Worm (Caenorhabditis elegans): ENCODE data around the gene icl-1.

Gene icl-1

DNA sequence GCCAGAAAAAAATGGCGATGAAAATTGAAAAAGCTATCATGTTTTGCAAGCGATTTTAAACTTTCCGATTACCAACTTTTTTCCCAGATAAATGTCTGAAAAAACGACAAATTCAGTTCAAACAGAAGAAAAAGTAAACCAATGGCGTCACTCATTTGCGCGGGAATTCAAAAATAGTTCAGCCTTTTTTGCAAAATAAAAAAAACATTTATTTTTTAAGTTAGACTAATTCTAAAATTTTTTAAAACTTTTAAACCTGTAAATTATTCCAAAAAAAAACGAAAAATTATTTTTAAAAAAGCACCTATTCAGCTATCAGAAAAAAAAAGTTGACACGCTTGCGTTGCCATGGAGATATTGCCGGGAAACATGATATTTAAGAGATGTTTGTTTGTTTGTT is 14.9 kb downstream of the icl-1 start, which contains the start of gene cyp-33C11:
TSS of gene cyp-33C11 (minus strand) at position 101 of the 400 bp plus-strand sequence.
- TF ChIP-seq ref-1 (GFP tag; conservative IDR thresholded peaks at IDR 0.05) (no peak), klf-2 (GFP tag; conservative IDR thresholded peaks at IDR 0.05) (no peak), cog-1 (tag; optimal IDR thresholded peaks at IDR 0.05) (no peak), med-1 (GFP tag; optimal IDR thresholded peaks at IDR 0.05; ENCODE audit: insufficient read depth) (no peak), T22C8.4 (GFP tag; IDR thresholded peaks at IDR 0.05) (no peak), ztf-29 (GFP tag; IDR thresholded peaks at IDR 0.05) (no peak), ztf-23 (GFP tag; IDR thresholded peaks at IDR 0.05) (no peak)

- TF ChIP-seq med-1 (GFP tag; optimal IDR thresholded peaks at IDR 0.05; ENCODE audit: insufficient read depth) (no peak), ref-1 (GFP tag; conservative IDR thresholded peaks at IDR 0.05) (no peak)
Observed at ce11 chrV:708808-709207, 19.0 kb downstream of the icl-1 start, which contains the start of gene srbc-39. Gene srbc-39, plus strand, starts transcription at chrV:709108.

DNA sequence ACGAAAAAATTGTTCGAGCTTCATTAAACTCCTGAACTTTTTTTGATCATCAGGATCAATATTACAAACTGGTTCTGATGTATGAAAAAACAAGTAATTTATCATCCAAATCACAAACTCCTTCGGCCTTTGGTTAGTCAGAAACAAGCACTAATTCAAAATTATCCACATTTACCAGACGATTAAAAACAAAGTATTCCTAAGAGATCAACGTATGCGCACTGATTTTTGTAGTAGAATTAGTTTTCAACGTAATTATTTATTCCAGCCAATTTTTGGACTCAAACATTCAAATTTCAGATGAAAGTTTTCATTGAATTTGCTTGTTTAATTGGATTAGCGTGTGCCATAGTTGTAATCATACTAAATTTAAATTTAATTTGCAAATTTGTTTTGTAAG is 20.9 kb downstream of the icl-1 start, which contains the start of gene srbc-38:
TSS of gene srbc-38 (plus strand) at position 301 of the 400 bp plus-strand sequence.
- TF ChIP-seq flt-1 (GFP tag; IDR thresholded peaks at IDR 0.05) (no peak), med-1 (GFP tag; optimal IDR thresholded peaks at IDR 0.05; ENCODE audit: insufficient read depth) (no peak), T22C8.4 (GFP tag; IDR thresholded peaks at IDR 0.05) (no peak), ztf-23 (GFP tag; IDR thresholded peaks at IDR 0.05) (no peak), cog-1 (tag; optimal IDR thresholded peaks at IDR 0.05) (no peak), tab-1 (GFP tag; IDR thresholded peaks at IDR 0.05) (no peak), ztf-29 (GFP tag; IDR thresholded peaks at IDR 0.05) (no peak), klf-2 (GFP tag; conservative IDR thresholded peaks at IDR 0.05) (no peak), ref-1 (GFP tag; conservative IDR thresholded peaks at IDR 0.05) (no peak)

DNA sequence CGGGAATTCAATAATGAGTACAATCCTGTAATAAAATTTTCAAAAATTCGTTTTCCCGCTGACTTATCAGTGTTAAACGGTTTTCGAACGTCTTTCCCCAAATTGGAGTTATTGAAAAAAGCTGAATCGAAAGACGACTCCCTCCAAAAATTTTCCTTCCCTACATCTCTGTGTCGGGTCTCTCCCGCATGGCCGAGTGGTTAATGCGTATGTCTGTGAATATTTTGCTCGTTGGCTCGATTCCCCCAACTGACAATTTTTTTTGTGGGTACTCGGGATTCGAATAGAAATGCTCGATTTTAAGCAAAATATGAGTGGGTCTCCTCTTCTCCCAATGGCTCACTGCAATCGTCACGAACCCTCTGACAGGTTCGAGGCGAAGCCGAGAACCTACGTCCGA is 21.4 kb downstream of the icl-1 start:
- TF ChIP-seq flt-1 (GFP tag; IDR thresholded peaks at IDR 0.05) (peak; percentile 66; the same call in 1 of the 2 replicates), ztf-23 (GFP tag; IDR thresholded peaks at IDR 0.05) (peak; percentile 68; the same call in 1 of the 2 replicates), ref-1 (GFP tag; conservative IDR thresholded peaks at IDR 0.05) (peak; percentile 69)

ce11 chrV:702260-702659 is 25.5 kb downstream of the icl-1 start, which contains the start of gene srbc-37:
Gene srbc-37, plus strand, starts transcription at chrV:702560.
- no peak for TF ChIP-seq T22C8.4 (GFP tag; IDR thresholded peaks at IDR 0.05)
- TF ChIP-seq med-1 (GFP tag; optimal IDR thresholded peaks at IDR 0.05; ENCODE audit: insufficient read depth), result no peak
- no peak for TF ChIP-seq ztf-23 (GFP tag; IDR thresholded peaks at IDR 0.05)
- no peak for TF ChIP-seq tab-1 (GFP tag; IDR thresholded peaks at IDR 0.05)
- TF ChIP-seq flt-1 (GFP tag; IDR thresholded peaks at IDR 0.05), result no peak
- no peak for TF ChIP-seq ref-1 (GFP tag; conservative IDR thresholded peaks at IDR 0.05)
- TF ChIP-seq klf-2 (GFP tag; conservative IDR thresholded peaks at IDR 0.05), result no peak
- TF ChIP-seq cog-1 (tag; optimal IDR thresholded peaks at IDR 0.05), result no peak
- no peak for TF ChIP-seq ztf-29 (GFP tag; IDR thresholded peaks at IDR 0.05)

- no peak for TF ChIP-seq tab-1 (GFP tag; IDR thresholded peaks at IDR 0.05)
- TF ChIP-seq ztf-23 (GFP tag; IDR thresholded peaks at IDR 0.05), result no peak
- no peak for TF ChIP-seq ztf-29 (GFP tag; IDR thresholded peaks at IDR 0.05)
- TF ChIP-seq T22C8.4 (GFP tag; IDR thresholded peaks at IDR 0.05), result no peak
- no peak for TF ChIP-seq cog-1 (tag; optimal IDR thresholded peaks at IDR 0.05)
- TF ChIP-seq med-1 (GFP tag; optimal IDR thresholded peaks at IDR 0.05; ENCODE audit: insufficient read depth), result no peak
- no peak for TF ChIP-seq flt-1 (GFP tag; IDR thresholded peaks at IDR 0.05)
Observed at ce11 chrV:699489-700129, 28.2 kb downstream of the icl-1 start, which contains the start of the genes ugt-29 and srx-5. Gene ugt-29, minus strand, starts transcription at chrV:699589. Gene srx-5, plus strand, starts transcription at chrV:700079.

DNA sequence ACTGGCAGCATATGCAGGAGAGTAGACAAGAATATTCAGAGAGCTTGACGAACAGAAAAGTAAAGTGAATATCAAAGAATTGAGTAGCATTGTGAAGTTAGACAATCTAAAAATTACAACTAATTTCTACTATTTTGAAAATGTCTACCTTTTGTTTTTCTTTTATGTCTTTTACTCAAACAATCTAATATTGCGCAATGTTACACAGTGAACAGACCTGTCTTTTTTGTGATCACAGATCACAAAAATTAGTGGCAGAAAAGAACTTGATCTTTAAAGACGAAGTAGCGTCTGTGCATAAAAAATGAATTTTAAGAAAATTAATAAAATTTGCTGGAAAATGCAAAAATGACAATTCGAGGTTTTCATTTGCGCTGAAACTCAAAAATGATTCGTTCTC is 28.8 kb downstream of the icl-1 start:
- no peak for TF ChIP-seq flt-1 (GFP tag; IDR thresholded peaks at IDR 0.05)

DNA sequence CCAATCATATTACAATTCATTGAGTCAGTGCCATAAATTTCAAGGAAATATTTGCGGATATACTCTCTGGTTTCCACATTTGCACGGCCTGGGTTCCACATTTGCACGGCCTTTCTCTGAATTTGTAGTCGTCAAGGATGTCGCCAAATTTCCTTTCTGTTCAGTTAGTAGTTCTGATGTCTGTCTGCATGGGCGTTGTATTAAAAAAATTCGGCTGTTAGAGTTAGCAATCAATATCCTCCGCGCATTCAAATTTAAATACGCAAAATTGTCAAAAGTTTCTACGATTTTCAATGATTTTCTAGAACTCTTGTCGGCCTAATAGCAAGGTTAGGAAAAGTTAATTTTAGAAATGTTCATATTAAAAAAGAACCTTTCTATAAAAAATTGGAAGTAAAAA is 31.9 kb downstream of the icl-1 start, which contains the start of gene srj-52:
TSS of gene srj-52 (minus strand) at position 101 of the 400 bp plus-strand sequence.
- no peak for TF ChIP-seq cog-1 (tag; optimal IDR thresholded peaks at IDR 0.05)
- no peak for TF ChIP-seq klf-2 (GFP tag; conservative IDR thresholded peaks at IDR 0.05)
- no peak for TF ChIP-seq T22C8.4 (GFP tag; IDR thresholded peaks at IDR 0.05)
- no peak for TF ChIP-seq med-1 (GFP tag; optimal IDR thresholded peaks at IDR 0.05; ENCODE audit: insufficient read depth)
- TF ChIP-seq ztf-23 (GFP tag; IDR thresholded peaks at IDR 0.05), result no peak
- no peak for TF ChIP-seq tab-1 (GFP tag; IDR thresholded peaks at IDR 0.05)
- no peak for TF ChIP-seq flt-1 (GFP tag; IDR thresholded peaks at IDR 0.05)
- no peak for TF ChIP-seq ref-1 (GFP tag; conservative IDR thresholded peaks at IDR 0.05)

- no peak for TF ChIP-seq T22C8.4 (GFP tag; IDR thresholded peaks at IDR 0.05)
Observed at ce11 chrV:694625-695024, 33.2 kb downstream of the icl-1 start, which contains the start of gene srj-53. Gene srj-53, minus strand, starts transcription at chrV:694725.

DNA sequence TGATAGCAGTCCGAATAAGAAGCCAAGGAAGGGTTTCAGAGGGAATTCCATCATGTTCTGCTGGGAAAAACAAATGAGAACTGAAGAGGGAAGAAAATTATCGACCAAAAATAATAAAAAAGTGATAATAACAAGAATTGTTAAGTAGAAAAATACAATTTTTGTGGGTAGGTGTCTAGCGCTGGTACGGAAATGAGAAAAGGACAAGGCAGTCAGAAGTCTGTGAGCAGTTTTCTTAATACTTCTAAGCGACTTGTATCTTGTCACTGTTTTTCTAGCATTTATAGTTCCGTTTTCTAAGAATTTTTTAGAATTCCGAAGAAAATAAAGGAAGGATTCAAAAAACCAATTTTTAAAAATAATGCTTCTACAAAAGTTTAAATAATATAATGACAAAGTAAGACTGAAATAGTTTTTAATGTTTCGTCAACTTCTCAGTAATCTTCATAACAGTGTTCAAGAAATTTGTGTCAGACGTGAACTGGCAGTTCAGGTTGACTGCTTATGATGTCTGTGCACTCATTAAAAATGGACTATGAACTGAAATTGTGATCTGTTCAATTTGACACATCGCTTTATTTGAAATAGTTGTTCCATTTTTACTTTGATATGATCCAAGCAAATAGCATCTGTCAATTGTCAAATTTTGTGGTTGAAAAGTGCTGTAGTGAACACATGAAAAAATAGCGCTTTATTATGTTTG is 34.9 kb downstream of the icl-1 start, which contains the start of gene srx-4:
TSS of gene srx-4 (minus strand) at position 51 of the 703 bp plus-strand sequence.
- no peak for TF ChIP-seq flt-1 (GFP tag; IDR thresholded peaks at IDR 0.05)
- TF ChIP-seq ref-1 (GFP tag; conservative IDR thresholded peaks at IDR 0.05), result no peak
- no peak for TF ChIP-seq klf-2 (GFP tag; conservative IDR thresholded peaks at IDR 0.05)
- no peak for TF ChIP-seq T22C8.4 (GFP tag; IDR thresholded peaks at IDR 0.05)
- TF ChIP-seq cog-1 (tag; optimal IDR thresholded peaks at IDR 0.05), result no peak
- TF ChIP-seq tab-1 (GFP tag; IDR thresholded peaks at IDR 0.05), result no peak
- TF ChIP-seq med-1 (GFP tag; optimal IDR thresholded peaks at IDR 0.05; ENCODE audit: insufficient read depth), result no peak
- no peak for TF ChIP-seq ztf-23 (GFP tag; IDR thresholded peaks at IDR 0.05)

Data from whole organism, midembryonic.